Worm (Caenorhabditis elegans) whole organism, L1 larva: ENCODE measurements around the gene pkc-3.

Experiments used
- C16A3.4 ChIP-seq: fragments of 150-350 bp; optimal IDR thresholded peaks from 2 replicates; lab custom pipeline; 2014; ENCODE audit warnings: missing biosample characterization, missing genetic modification characterization
- blmp-1 ChIP-seq: fragments of 150-350 bp; optimal IDR thresholded peaks from 2 replicates; lab custom pipeline; 2014; ENCODE audit warnings: missing biosample characterization, missing genetic modification characterization
- ceh-82 ChIP-seq, 3 experiments: fragments of 150-350 bp in 1 of 3; sonication (generic microtip) in 2 of 3; optimal IDR thresholded peaks; 2 replicates each; lab custom pipeline; 2014 to 2017; ENCODE audit warnings: missing biosample characterization in 3 of 3, missing genetic modification characterization in 3 of 3
- lin-13 ChIP-seq: fragments of 150-350 bp; optimal IDR thresholded peaks from 2 replicates; lab custom pipeline; 2014; ENCODE audit warnings: missing biosample characterization, missing genetic modification reagents, missing genetic modification characterization
- snpc-4 ChIP-seq: fragments of 150-350 bp; optimal IDR thresholded peaks from 2 replicates; lab custom pipeline; 2014; ENCODE audit warnings: missing biosample characterization, missing genetic modification characterization

DNA sequence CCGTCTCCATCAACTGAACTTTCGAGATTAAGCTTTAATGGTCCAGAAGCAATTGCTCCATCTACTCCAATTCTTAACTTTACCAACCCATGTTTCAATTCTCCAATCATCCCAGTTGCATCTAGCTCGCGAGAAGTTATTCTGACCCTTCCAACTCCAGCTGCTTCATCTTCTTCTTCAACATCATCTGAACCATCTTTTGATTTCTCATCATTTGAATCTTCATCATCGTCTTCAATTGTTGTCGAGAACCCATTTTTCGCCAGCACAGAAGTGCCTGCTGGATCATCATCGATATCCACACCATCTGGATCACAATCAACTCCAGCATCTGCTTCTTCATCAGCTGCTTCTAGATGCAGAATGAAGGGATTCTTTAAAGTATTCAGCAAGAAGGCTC is 40.3 kb upstream of the pkc-3 start:
- TF ChIP-seq blmp-1 (tag; lab: Kevin White, UChicago) (no peak), lin-13 (GFP tag; lab: Kevin White, UChicago) (no peak), snpc-4 (no peak), C16A3.4 (tag; lab: Kevin White, UChicago) (no peak), ceh-82 (tag; optimal IDR thresholded peaks at IDR 0.05; lab: Kevin White, UChicago) (peak in 1 of 3 experiments; percentile 4)
